Fruit fly (Drosophila melanogaster) whole organism, embryonic: ENCODE results near the gene CG18596.
A peak's percentile ranks its signal among the peaks of the same experiment; 100 is the strongest.

ENCODE experiments used
- Ada2b ChIP-seq: fragments of 200-800 bp; sonication (Bioruptor generic); IDR thresholded peaks from 2 replicates; pipeline ENCODE4 v1.3.6; 2022; ENCODE audit warnings: missing biosample characterization, missing genetic modification characterization
- BtbVII ChIP-seq: fragments of 200-800 bp; sonication (Bioruptor generic); optimal IDR thresholded peaks from 3 replicates; lab custom pipeline; 2017; ENCODE audit warnings: missing biosample characterization, mild to moderate bottlenecking, missing genetic modification characterization
- CG1024 ChIP-seq: fragments of 200-800 bp; sonication (Bioruptor generic); IDR thresholded peaks from 2 replicates; pipeline ENCODE4 v1.3.6; 2022; ENCODE audit warnings: missing biosample characterization, missing genetic modification characterization
- CG11398 ChIP-seq: fragments of 200-800 bp; sonication (Bioruptor generic); optimal IDR thresholded peaks from 2 replicates; lab custom pipeline; 2016; ENCODE audit warnings: missing biosample characterization, missing genetic modification characterization
- CG11696 ChIP-seq: fragments of 200-800 bp; sonication (Bioruptor generic); IDR thresholded peaks from 2 replicates; pipeline ENCODE4 v1.3.6; 2022; ENCODE audit warnings: missing biosample characterization, missing genetic modification characterization
- CG13424 ChIP-seq: fragments of 200-800 bp; sonication (Bioruptor generic); optimal IDR thresholded peaks from 2 replicates; lab custom pipeline; 2019; ENCODE audit warnings: missing biosample characterization, mild to moderate bottlenecking, missing genetic modification characterization, moderate library complexity
- CG14441 ChIP-seq: fragments of 200-800 bp; sonication (Bioruptor generic); IDR thresholded peaks from 2 replicates; pipeline ENCODE4 v1.3.6; 2022; ENCODE audit warnings: missing biosample characterization, missing genetic modification characterization
- CG15601 ChIP-seq: fragments of 200-800 bp; sonication (Bioruptor generic); optimal IDR thresholded peaks from 3 replicates; lab custom pipeline; 2019; ENCODE audit warnings: missing biosample characterization, mild to moderate bottlenecking, missing genetic modification characterization, moderate library complexity
- CG16779 ChIP-seq: fragments of 200-800 bp; sonication (Bioruptor generic); IDR thresholded peaks from 2 replicates; pipeline ENCODE4 v1.3.6; 2022; ENCODE audit warnings: missing biosample characterization, missing genetic modification characterization
- CG17328 ChIP-seq: fragments of 200-800 bp; sonication (Bioruptor generic); IDR thresholded peaks from 2 replicates; pipeline ENCODE4 v1.3.6; 2022; ENCODE audit warnings: missing biosample characterization, missing genetic modification characterization
- CG17361 ChIP-seq: fragments of 200-800 bp; sonication (Bioruptor generic); IDR thresholded peaks from 3 replicates; pipeline ENCODE4 v1.3.6; 2022; ENCODE audit warnings: missing biosample characterization, missing genetic modification characterization
- CG17385 ChIP-seq: fragments of 200-800 bp; sonication (Bioruptor generic); optimal IDR thresholded peaks from 3 replicates; lab custom pipeline; 2018; ENCODE audit warnings: missing biosample characterization, mild to moderate bottlenecking, missing genetic modification characterization
- CG17612 ChIP-seq: fragments of 200-800 bp; sonication (Bioruptor generic); IDR thresholded peaks from 2 replicates; pipeline ENCODE4 v1.3.6; 2022; ENCODE audit warnings: missing biosample characterization, missing genetic modification characterization
- CG17829 ChIP-seq: fragments of 200-800 bp; optimal IDR thresholded peaks from 2 replicates; lab custom pipeline; 2019; ENCODE audit warnings: missing biosample characterization, mild to moderate bottlenecking, missing genetic modification characterization, moderate library complexity
- CG1792 ChIP-seq: fragments of 200-800 bp; sonication (Bioruptor generic); optimal IDR thresholded peaks from 2 replicates; lab custom pipeline; 2016; ENCODE audit warnings: missing biosample characterization, missing genetic modification characterization
- CG18011 ChIP-seq: fragments of 200-800 bp; sonication (Bioruptor generic); optimal IDR thresholded peaks from 2 replicates; lab custom pipeline; 2017; ENCODE audit warnings: missing biosample characterization, missing genetic modification characterization, mild to moderate bottlenecking, moderate library complexity, missing genotype
- CG2199 ChIP-seq: fragments of 200-800 bp; sonication (Bioruptor generic); IDR thresholded peaks from 3 replicates; pipeline ENCODE4 v1.3.6; 2022; ENCODE audit warnings: missing biosample characterization, missing genetic modification characterization
- CG43689 ChIP-seq: fragments of 200-800 bp; sonication (Bioruptor generic); IDR thresholded peaks from 2 replicates; pipeline ENCODE4 v1.3.6; 2022; ENCODE audit warnings: missing biosample characterization, missing genetic modification characterization
- CG4730 ChIP-seq: fragments of 200-800 bp; sonication (Bioruptor generic); IDR thresholded peaks from 2 replicates; pipeline ENCODE4 v1.3.6; 2022; ENCODE audit warnings: missing biosample characterization, missing genetic modification characterization
- CG6175 ChIP-seq: fragments of 200-800 bp; sonication (Bioruptor generic); IDR thresholded peaks from 3 replicates; pipeline ENCODE4 v1.3.6; 2022; ENCODE audit warnings: missing biosample characterization, missing genetic modification characterization
- CG7556 ChIP-seq: fragments of 200-800 bp; sonication (Bioruptor generic); optimal IDR thresholded peaks from 2 replicates; lab custom pipeline; 2017; ENCODE audit warnings: missing biosample characterization, mild to moderate bottlenecking, missing genetic modification characterization
- CG7786 ChIP-seq: fragments of 200-800 bp; sonication (Bioruptor generic); optimal IDR thresholded peaks from 2 replicates; lab custom pipeline; 2016; ENCODE audit warnings: missing biosample characterization, missing genetic modification characterization
- CG8281 ChIP-seq: fragments of 200-800 bp; sonication (Bioruptor generic); optimal IDR thresholded peaks from 2 replicates; lab custom pipeline; 2018; ENCODE audit warnings: missing biosample characterization, mild to moderate bottlenecking, missing genetic modification characterization, moderate library complexity
- CG8359 ChIP-seq: fragments of 200-800 bp; sonication (Bioruptor generic); optimal IDR thresholded peaks from 2 replicates; lab custom pipeline; 2017; ENCODE audit warnings: missing biosample characterization, mild to moderate bottlenecking, missing genetic modification characterization, borderline replicate concordance
- CG8478 ChIP-seq: fragments of >200 bp; optimal IDR thresholded peaks from 2 replicates; lab custom pipeline; 2018
- CG9876 ChIP-seq: fragments of 200-800 bp; sonication (Bioruptor generic); optimal IDR thresholded peaks from 2 replicates; lab custom pipeline; 2016; ENCODE audit warnings: missing biosample characterization, missing genetic modification characterization
- D19B ChIP-seq: fragments of 200-800 bp; sonication (Bioruptor generic); optimal IDR thresholded peaks from 2 replicates; lab custom pipeline; 2017; ENCODE audit warnings: missing biosample characterization, mild to moderate bottlenecking, missing genetic modification characterization
- Fer3 ChIP-seq: fragments of 200-800 bp; sonication (Bioruptor generic); optimal IDR thresholded peaks from 2 replicates; lab custom pipeline; 2018; ENCODE audit warnings: missing biosample characterization, mild to moderate bottlenecking, missing genetic modification characterization, moderate library complexity
- HHEX ChIP-seq: fragments of 200-800 bp; sonication (Bioruptor generic); optimal IDR thresholded peaks from 3 replicates; lab custom pipeline; 2017; ENCODE audit warnings: missing biosample characterization, mild to moderate bottlenecking, missing genetic modification characterization, missing genetic modification reagents
- HLHmδ ChIP-seq: fragments of 200-800 bp; sonication (Bioruptor generic); optimal IDR thresholded peaks from 2 replicates; lab custom pipeline; 2018; ENCODE audit warnings: missing biosample characterization, mild to moderate bottlenecking, missing genetic modification characterization, moderate library complexity
- Hr78 ChIP-seq, 2 experiments: fragments of 200-800 bp in 1 of 2; fragments of >200 bp in 1 of 2; sonication (Bioruptor generic) in 1 of 2; optimal IDR thresholded peaks; 2 replicates each; lab custom pipeline; 2017 to 2019; ENCODE audit warnings: missing biosample characterization in 2 of 2, missing genetic modification characterization in 2 of 2, mild to moderate bottlenecking in 1 of 2, moderate library complexity in 1 of 2
- Kr ChIP-seq: fragments of 200-800 bp; sonication (Bioruptor generic); optimal IDR thresholded peaks from 2 replicates; lab custom pipeline; 2017; ENCODE audit warnings: missing biosample characterization, mild to moderate bottlenecking, missing genetic modification characterization
- Mes4 ChIP-seq: fragments of 200-800 bp; sonication (Bioruptor generic); optimal IDR thresholded peaks from 2 replicates; lab custom pipeline; 2016; ENCODE audit warnings: missing biosample characterization, missing genetic modification characterization
- Nf-YA ChIP-seq: fragments of 200-800 bp; sonication (Bioruptor generic); IDR thresholded peaks from 2 replicates; pipeline ENCODE4 v1.3.6; 2022; ENCODE audit warnings: missing biosample characterization, missing genetic modification characterization
- Sry-β ChIP-seq: fragments of 200-800 bp; sonication (Bioruptor generic); optimal IDR thresholded peaks from 2 replicates; lab custom pipeline; 2018; ENCODE audit warnings: missing biosample characterization, mild to moderate bottlenecking, missing genetic modification characterization, moderate library complexity
- Sry-δ ChIP-seq: fragments of 200-800 bp; sonication (Bioruptor generic); optimal IDR thresholded peaks from 2 replicates; lab custom pipeline; 2016; ENCODE audit warnings: missing biosample characterization, missing genetic modification characterization
- bowl ChIP-seq: fragments of 200-800 bp; sonication (Bioruptor generic); IDR thresholded peaks from 2 replicates; pipeline ENCODE4 v1.3.6; 2022; ENCODE audit warnings: missing biosample characterization, missing genetic modification characterization
- cad ChIP-seq: fragments of >200 bp; optimal IDR thresholded peaks from 2 replicates; lab custom pipeline; 2017; ENCODE audit warnings: missing biosample characterization, missing genetic modification characterization
- cato ChIP-seq: fragments of 200-800 bp; sonication (Bioruptor generic); optimal IDR thresholded peaks from 2 replicates; lab custom pipeline; 2016; ENCODE audit warnings: missing biosample characterization, missing genetic modification characterization, borderline replicate concordance
- cg ChIP-seq: fragments of 200-800 bp; sonication (Bioruptor generic); optimal IDR thresholded peaks from 3 replicates; lab custom pipeline; 2019; ENCODE audit warnings: missing biosample characterization, mild to moderate bottlenecking, missing genetic modification characterization, moderate library complexity
- disco-r ChIP-seq: fragments of 200-800 bp; sonication (Bioruptor generic); optimal IDR thresholded peaks from 2 replicates; lab custom pipeline; 2016; ENCODE audit warnings: missing biosample characterization, missing genetic modification characterization
- emc ChIP-seq: fragments of 200-800 bp; sonication (Bioruptor generic); optimal IDR thresholded peaks from 2 replicates; lab custom pipeline; 2016; ENCODE audit warnings: missing biosample characterization, missing genetic modification characterization
- gt ChIP-seq: fragments of 200-800 bp; sonication (Bioruptor generic); IDR thresholded peaks from 2 replicates; pipeline ENCODE4 v1.3.6; 2022; ENCODE audit warnings: missing biosample characterization, missing genetic modification characterization
- pb ChIP-seq: fragments of 200-800 bp; sonication (Bioruptor generic); optimal IDR thresholded peaks from 3 replicates; lab custom pipeline; 2016; ENCODE audit warnings: missing biosample characterization, missing genetic modification characterization
- rib ChIP-seq: fragments of 200-800 bp; sonication (Bioruptor generic); IDR thresholded peaks from 2 replicates; pipeline ENCODE4 v1.3.6; 2022; ENCODE audit warnings: missing biosample characterization, missing genetic modification characterization
- sr ChIP-seq: fragments of 200-800 bp; sonication (Bioruptor generic); IDR thresholded peaks from 3 replicates; pipeline ENCODE4 v1.3.6; 2022; ENCODE audit warnings: missing biosample characterization, missing genetic modification characterization
- tap ChIP-seq: fragments of 200-800 bp; optimal IDR thresholded peaks from 3 replicates; lab custom pipeline; 2019; ENCODE audit warnings: missing biosample characterization, mild to moderate bottlenecking, missing genetic modification characterization, moderate library complexity
- vfl ChIP-seq: fragments of 200-800 bp; sonication (Bioruptor generic); optimal IDR thresholded peaks from 2 replicates; lab custom pipeline; 2016; ENCODE audit warnings: missing biosample characterization, missing genetic modification characterization
- vvl ChIP-seq: fragments of 200-800 bp; sonication (Bioruptor generic); IDR thresholded peaks from 2 replicates; pipeline ENCODE4 v1.3.6; 2022; ENCODE audit warnings: missing biosample characterization, missing genetic modification characterization
- wor ChIP-seq: fragments of 200-800 bp; sonication (Bioruptor generic); IDR thresholded peaks from 2 replicates; pipeline ENCODE4 v1.3.6; 2022; ENCODE audit warnings: missing biosample characterization, missing genetic modification characterization

Gene CG18596

DNA sequence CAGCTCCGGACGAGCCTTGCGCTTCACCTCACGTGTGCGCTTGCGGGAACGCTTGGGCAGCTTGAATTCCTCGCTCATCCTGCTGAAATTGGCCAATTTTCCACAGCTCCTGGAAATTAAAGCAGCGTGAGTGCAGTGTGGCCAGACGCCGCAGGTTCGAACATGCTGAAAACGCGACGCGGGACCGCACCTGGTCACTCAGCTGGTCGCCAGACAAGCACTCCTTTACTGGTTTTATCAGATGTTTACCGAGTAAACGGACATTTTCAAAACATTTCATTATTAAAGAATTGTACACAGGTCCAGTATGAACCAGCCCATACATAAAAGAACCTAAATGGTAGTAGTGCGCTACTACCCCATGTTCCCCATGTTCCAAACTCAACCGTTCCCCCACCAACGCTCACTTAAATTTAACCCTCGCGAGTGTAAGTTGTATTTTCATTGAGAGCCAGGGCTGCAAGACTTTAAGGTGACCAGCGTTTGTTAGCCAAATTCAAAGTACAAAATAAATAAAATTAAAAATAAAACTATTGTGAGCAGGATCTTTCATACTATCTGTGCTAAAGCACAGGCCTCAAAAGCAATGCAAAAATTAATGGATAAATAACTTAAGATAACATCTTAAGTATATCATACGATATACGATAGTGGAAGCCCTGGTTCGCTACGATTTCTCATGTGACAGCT is 13.4 kb upstream of the CG18596 start, which contains the start of the genes JMJD6, CG7071 and Muted (continued):
- peak; percentile 92 for TF ChIP-seq CG14441 (GFP tag; lab: Robert Waterston, UW)
- TF ChIP-seq sr (GFP tag; lab: Robert Waterston, UW): peak; percentile 55; the same call in 1 of the 3 replicates
- peak; percentile 88 for TF ChIP-seq CG17829 (tag; lab: Kevin White, UChicago)
- peak; percentile 67; the same call in 1 of the 2 replicates for TF ChIP-seq bowl (GFP tag; lab: Robert Waterston, UW)
- TF ChIP-seq CG9876 (GFP tag; lab: Kevin White, UChicago): peak; percentile 63
- TF ChIP-seq cg: no peak
- peak; percentile 71 for TF ChIP-seq Sry-δ
- TF ChIP-seq CG17385: peak; percentile 84
- TF ChIP-seq pb: no peak
- TF ChIP-seq CG17328 (GFP tag; lab: Robert Waterston, UW): peak; percentile 88
- TF ChIP-seq CG16779 (GFP tag; lab: Robert Waterston, UW): peak; percentile 79
- TF ChIP-seq Ada2b (GFP tag; lab: Robert Waterston, UW): peak; percentile 89
- TF ChIP-seq Fer3 (tag; lab: Kevin White, UChicago): peak; percentile 93
- peak; percentile 90; the same call in 1 of the 2 replicates for TF ChIP-seq rib (GFP tag; lab: Robert Waterston, UW)
- TF ChIP-seq gt (GFP tag; lab: Robert Waterston, UW): peak; percentile 73
- TF ChIP-seq CG18011 (GFP tag; lab: Kevin White, UChicago): peak; percentile 85
- TF ChIP-seq D19B (GFP tag; lab: Kevin White, UChicago): peak; percentile 76
- peak in 1 of 2 experiments; percentile 52 for TF ChIP-seq Hr78 (GFP tag; optimal IDR thresholded peaks at IDR 0.05; lab: Kevin White, UChicago)
- TF ChIP-seq Nf-YA (GFP tag; lab: Robert Waterston, UW): peak; percentile 53; the same call in 1 of the 2 replicates
- peak; percentile 91 for TF ChIP-seq CG17361 (GFP tag; lab: Robert Waterston, UW)
- no peak for TF ChIP-seq cad (GFP tag; lab: Kevin White, UChicago)
- TF ChIP-seq vfl (GFP tag; lab: Kevin White, UChicago): peak; percentile 92
- TF ChIP-seq CG7786 (GFP tag; lab: Kevin White, UChicago): peak; percentile 84
- TF ChIP-seq CG8281 (tag; lab: Kevin White, UChicago): peak; percentile 63
- TF ChIP-seq CG6175 (GFP tag; lab: Robert Waterston, UW): peak; percentile 81
- TF ChIP-seq CG13424 (tag; lab: Kevin White, UChicago): peak; percentile 96
- peak; percentile 78 for TF ChIP-seq CG11398 (GFP tag; lab: Kevin White, UChicago)
- TF ChIP-seq CG8478: no peak
- TF ChIP-seq emc: peak; percentile 64
- peak; percentile 94 for TF ChIP-seq vvl
- peak; percentile 81 for TF ChIP-seq CG17612 (GFP tag; lab: Robert Waterston, UW)
- TF ChIP-seq BtbVII: peak; percentile 85
- TF ChIP-seq CG1792 (GFP tag; lab: Kevin White, UChicago): peak; percentile 65
- TF ChIP-seq CG7556 (GFP tag; lab: Kevin White, UChicago): peak; percentile 85
- TF ChIP-seq disco-r (GFP tag; lab: Kevin White, UChicago): peak; percentile 76
- peak; percentile 87 for TF ChIP-seq HHEX
- TF ChIP-seq wor (GFP tag; lab: Robert Waterston, UW): peak; percentile 77; the same call in 1 of the 2 replicates
- TF ChIP-seq CG11696: peak; percentile 75
- TF ChIP-seq CG4730 (GFP tag; lab: Robert Waterston, UW): peak; percentile 87
- peak; percentile 56 for TF ChIP-seq Sry-β (GFP tag; lab: Kevin White, UChicago)
- TF ChIP-seq CG15601 (tag; lab: Kevin White, UChicago): peak; percentile 88
- 0 out of 3 replicates have a peak, but pooled peaks have one; percentile 62 for TF ChIP-seq CG2199 (GFP tag; lab: Robert Waterston, UW)
- TF ChIP-seq HLHmδ (GFP tag; lab: Kevin White, UChicago): no peak
- TF ChIP-seq Kr: no peak
- peak; percentile 81 for TF ChIP-seq Mes4 (GFP tag; lab: Kevin White, UChicago)
- no peak; the same call in 1 of the 2 replicates for TF ChIP-seq CG43689 (GFP tag; lab: Robert Waterston, UW)
- peak; percentile 83 for TF ChIP-seq CG1024 (GFP tag; lab: Robert Waterston, UW)
- TF ChIP-seq CG8359 (GFP tag; lab: Kevin White, UChicago): peak; percentile 44
- peak; percentile 67 for TF ChIP-seq tap (tag; lab: Kevin White, UChicago)
- TF ChIP-seq cato: peak; percentile 87
